Fruit fly (Drosophila melanogaster) whole organism, prepupa: Measurements from ENCODE around the gene CG43935.

Source experiments
- Blimp-1 ChIP-seq: fragments of 200-800 bp; sonication (Bioruptor generic); optimal IDR thresholded peaks from 3 replicates; lab custom pipeline; 2017; ENCODE audit warnings: missing biosample characterization, missing genetic modification characterization, mild to moderate bottlenecking, moderate library complexity, missing genetic modification reagents
- CG1621 ChIP-seq: fragments of 200-800 bp; sonication (Bioruptor generic); optimal IDR thresholded peaks from 3 replicates; lab custom pipeline; 2018; ENCODE audit warnings: missing biosample characterization, mild to moderate bottlenecking, missing genetic modification characterization
- CG6276 ChIP-seq: fragments of 200-800 bp; sonication (Bioruptor generic); optimal IDR thresholded peaks from 2 replicates; lab custom pipeline; 2017; ENCODE audit warnings: missing biosample characterization, mild to moderate bottlenecking, missing genetic modification characterization
- Eip75B ChIP-seq: fragments of 200-800 bp; sonication (Bioruptor generic); optimal IDR thresholded peaks from 3 replicates; lab custom pipeline; 2016; ENCODE audit warnings: missing biosample characterization, missing genetic modification characterization
- Ets21C ChIP-seq: fragments of 200-800 bp; sonication (Bioruptor generic); optimal IDR thresholded peaks from 3 replicates; lab custom pipeline; 2016; ENCODE audit warnings: missing biosample characterization, missing genetic modification characterization
- Hr38 ChIP-seq: sonication (Bioruptor generic); optimal IDR thresholded peaks from 2 replicates; lab custom pipeline; 2016; ENCODE audit warnings: missing biosample characterization, missing genetic modification characterization
- Hr4 ChIP-seq: fragments of 200-800 bp; sonication (Bioruptor generic); optimal IDR thresholded peaks from 3 replicates; lab custom pipeline; 2016; ENCODE audit warnings: missing biosample characterization, missing genetic modification characterization
- OdsH ChIP-seq: fragments of 200-800 bp; sonication (Bioruptor generic); optimal IDR thresholded peaks from 3 replicates; lab custom pipeline; 2016; ENCODE audit warnings: missing biosample characterization, missing genetic modification characterization
- Sox14 ChIP-seq: fragments of 200-800 bp; sonication (Bioruptor generic); optimal IDR thresholded peaks from 3 replicates; lab custom pipeline; 2016; ENCODE audit warnings: missing biosample characterization, missing genetic modification characterization
- acj6 ChIP-seq: fragments of 200-800 bp; sonication (Bioruptor generic); optimal IDR thresholded peaks from 3 replicates; lab custom pipeline; 2016; ENCODE audit warnings: missing biosample characterization, missing genetic modification characterization
- spab ChIP-seq: fragments of 200-800 bp; sonication (Bioruptor generic); optimal IDR thresholded peaks from 2 replicates; lab custom pipeline; 2017; ENCODE audit warnings: missing biosample characterization, mild to moderate bottlenecking, missing genetic modification characterization, missing genetic modification reagents

DNA sequence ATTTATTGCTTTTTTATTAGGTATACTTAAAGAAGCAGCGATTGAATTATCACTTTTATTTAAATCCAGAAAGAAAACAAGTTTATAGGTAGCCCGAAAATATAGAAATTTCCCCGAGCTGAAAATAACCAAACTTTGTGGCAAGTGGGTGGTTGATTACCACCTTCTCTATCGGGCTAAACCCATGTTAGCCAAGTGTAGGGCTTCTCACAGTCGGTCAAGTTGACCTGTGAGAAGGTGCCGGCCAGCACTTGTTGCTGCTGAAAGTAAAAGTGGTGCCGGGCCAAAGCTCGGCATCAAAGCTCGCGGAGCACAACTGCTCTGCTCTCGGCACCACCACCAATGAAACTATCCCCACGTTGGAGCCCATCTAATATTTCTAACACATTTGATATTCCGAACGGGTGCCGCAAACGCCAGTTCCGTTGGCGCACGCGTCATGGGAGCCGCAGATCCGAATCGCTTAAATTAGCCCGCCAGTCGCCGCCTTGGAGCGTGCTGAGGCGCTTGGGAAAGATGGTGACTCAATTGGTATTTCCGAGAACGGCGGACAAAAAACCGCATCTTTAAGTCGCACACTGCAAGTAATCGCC lies 5.8 kb downstream of the CG43935 start:
- no peak for TF ChIP-seq Ets21C (GFP tag; lab: Kevin White, UChicago)
- no peak for TF ChIP-seq acj6
- no peak for TF ChIP-seq CG6276 (GFP tag; lab: Kevin White, UChicago)
- no peak for TF ChIP-seq Eip75B (GFP tag; lab: Kevin White, UChicago)
- peak; percentile 50 for TF ChIP-seq Blimp-1 (GFP tag; lab: Kevin White, UChicago)
- TF ChIP-seq CG1621: no peak
- no peak for TF ChIP-seq Sox14 (GFP tag; lab: Kevin White, UChicago)
- TF ChIP-seq Hr38 (GFP tag; lab: Kevin White, UChicago): no peak
- no peak for TF ChIP-seq OdsH (GFP tag; lab: Kevin White, UChicago)
- TF ChIP-seq Hr4 (GFP tag; lab: Kevin White, UChicago): no peak
- TF ChIP-seq spab (GFP tag; lab: Kevin White, UChicago): no peak
